Fruit fly (Drosophila melanogaster): Measurements from ENCODE around the gene CG13692.

CG13692 gene

dm6 chr2L:421119-421821 lies at the start of gene CG13692, which contains the start of gene CG11885 (continued):
- TF ChIP-seq TFAM (GFP tag; optimal IDR thresholded peaks at IDR 0.05) = no peak
- TF ChIP-seq Mad (GFP tag; optimal IDR thresholded peaks at IDR 0.05) = peak; percentile 45
- peak; percentile 6 for TF ChIP-seq corto (GFP tag; optimal IDR thresholded peaks at IDR 0.05)
- peak; percentile 99 for TF ChIP-seq Opbp (GFP tag; IDR thresholded peaks at IDR 0.05; ENCODE audit: partially characterized antibody)
- peak; percentile 76 for TF ChIP-seq D (optimal IDR thresholded peaks at IDR 0.05)
- TF ChIP-seq D (GFP tag; optimal IDR thresholded peaks at IDR 0.05) = no peak
- TF ChIP-seq CG8944 (GFP tag; optimal IDR thresholded peaks at IDR 0.05) = no peak
- no peak for TF ChIP-seq gce (GFP tag; IDR thresholded peaks at IDR 0.05)
- no peak for TF ChIP-seq h (optimal IDR thresholded peaks at IDR 0.05)
- TF ChIP-seq Hr51 (GFP tag; optimal IDR thresholded peaks at IDR 0.05) = peak in 1 of 2 experiments; percentile 22
- no peak for TF ChIP-seq CG2202 (tag; optimal IDR thresholded peaks at IDR 0.05)
- peak; percentile 27 for TF ChIP-seq CG7271 (tag; optimal IDR thresholded peaks at IDR 0.05)
- TF ChIP-seq Hmx (GFP tag; optimal IDR thresholded peaks at IDR 0.05) = no peak
- peak; percentile 9 for TF ChIP-seq CG18764 (GFP tag; optimal IDR thresholded peaks at IDR 0.05)
- TF ChIP-seq Neu2 (GFP tag; optimal IDR thresholded peaks at IDR 0.05; ENCODE audit: borderline replicate concordance) = no peak
- TF ChIP-seq jumu (GFP tag; optimal IDR thresholded peaks at IDR 0.05) = no peak
- TF ChIP-seq CG17186 (GFP tag; optimal IDR thresholded peaks at IDR 0.05) = peak; percentile 85
- TF ChIP-seq E2f1 (GFP tag; IDR thresholded peaks at IDR 0.05) = no peak
- TF ChIP-seq CG10274 (GFP tag; optimal IDR thresholded peaks at IDR 0.05) = no peak
- no peak for TF ChIP-seq seq (GFP tag; IDR thresholded peaks at IDR 0.05)
- peak; percentile 13 for TF ChIP-seq oc (tag; optimal IDR thresholded peaks at IDR 0.05)
- peak; percentile 23 for TF ChIP-seq CG12219 (GFP tag; optimal IDR thresholded peaks at IDR 0.05)
- TF ChIP-seq Jarid2 (GFP tag; optimal IDR thresholded peaks at IDR 0.05) = no peak
- TF ChIP-seq Hand (GFP tag; optimal IDR thresholded peaks at IDR 0.05) = no peak
- TF ChIP-seq crol (GFP tag; IDR thresholded peaks at IDR 0.05) = no peak
- peak in 1 of 2 experiments; percentile 30 for TF ChIP-seq tll (GFP tag; optimal IDR thresholded peaks at IDR 0.05)
- peak; percentile 53 for TF ChIP-seq CoRest (tag; optimal IDR thresholded peaks at IDR 0.05)
- peak; percentile 47 for TF ChIP-seq ewg (GFP tag; optimal IDR thresholded peaks at IDR 0.05)
- TF ChIP-seq CG4360 (GFP tag; IDR thresholded peaks at IDR 0.05) = no peak
- no peak for TF ChIP-seq Adf1 (GFP tag; IDR thresholded peaks at IDR 0.05)
- TF ChIP-seq prd (optimal IDR thresholded peaks at IDR 0.05) = no peak
- no peak for TF ChIP-seq prd (GFP tag; IDR thresholded peaks at IDR 0.05)
- TF ChIP-seq CG18476 (GFP tag; optimal IDR thresholded peaks at IDR 0.05) = no peak
- TF ChIP-seq Tbp (GFP tag; optimal IDR thresholded peaks at IDR 0.05) = no peak
- TF ChIP-seq CG6254 (GFP tag; optimal IDR thresholded peaks at IDR 0.05) = peak; percentile 20
- peak; percentile 4 for TF ChIP-seq pum (GFP tag; optimal IDR thresholded peaks at IDR 0.05)
- TF ChIP-seq Sry-β (GFP tag; optimal IDR thresholded peaks at IDR 0.05) = peak; percentile 38
- TF ChIP-seq Optix (GFP tag; IDR thresholded peaks at IDR 0.05) = no peak
- no peak for TF ChIP-seq gsb (GFP tag; IDR thresholded peaks at IDR 0.05)
- TF ChIP-seq CG1602 (GFP tag; optimal IDR thresholded peaks at IDR 0.05) = no peak
- no peak for TF ChIP-seq CG4820 (GFP tag; optimal IDR thresholded peaks at IDR 0.05)
- TF ChIP-seq chm (GFP tag; IDR thresholded peaks at IDR 0.05) = peak; percentile 22; the same call in 1 of the 2 replicates
- peak; percentile 30; the same call in 1 of the 2 replicates for TF ChIP-seq ranshi (GFP tag; IDR thresholded peaks at IDR 0.05)
- TF ChIP-seq CG17802 (tag; optimal IDR thresholded peaks at IDR 0.05) = peak; percentile 24
- peak; percentile 31 for TF ChIP-seq bigmax (GFP tag; optimal IDR thresholded peaks at IDR 0.05)
- no peak for TF ChIP-seq ap (GFP tag; IDR thresholded peaks at IDR 0.05)
- no peak for TF ChIP-seq Dip3 (GFP tag; optimal IDR thresholded peaks at IDR 0.05)
- no peak for TF ChIP-seq ttk (GFP tag; IDR thresholded peaks at IDR 0.05)
- TF ChIP-seq pfk (GFP tag; optimal IDR thresholded peaks at IDR 0.05) = no peak
- no peak for TF ChIP-seq CG4404 (GFP tag; IDR thresholded peaks at IDR 0.05)
- peak; percentile 99 for TF ChIP-seq hbn (GFP tag; IDR thresholded peaks at IDR 0.05; ENCODE audit: partially characterized antibody)

Measured in whole organism, embryonic.